Worm (Caenorhabditis elegans): ENCODE results near the gene tag-250.

DNA sequence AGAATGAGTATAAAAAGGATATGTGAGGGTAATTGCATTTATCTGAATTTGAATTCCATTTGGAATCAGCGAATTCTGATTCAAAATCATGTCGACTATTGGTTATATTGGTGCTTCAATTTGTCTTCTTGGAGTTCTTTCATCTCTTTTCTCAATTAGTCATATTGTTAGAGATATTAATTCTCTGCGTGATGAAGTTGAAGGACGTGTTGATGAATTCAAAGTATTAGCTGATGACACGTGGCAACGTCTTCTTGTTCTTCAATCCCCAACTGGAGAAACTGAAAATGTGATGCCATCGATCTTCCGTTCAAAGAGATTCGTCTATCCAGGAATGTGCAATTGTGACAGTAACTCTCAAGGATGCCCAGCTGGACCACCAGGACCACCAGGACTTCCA, 24.1 kb upstream of the tag-250 start, which contains the start of gene col-90:
- TF ChIP-seq nhr-76 (tag; optimal IDR thresholded peaks at IDR 0.05) (no peak), lsy-2 (tag; optimal IDR thresholded peaks at IDR 0.05) (no peak), nhr-237 (tag; optimal IDR thresholded peaks at IDR 0.05) (no peak), pha-4 (tag; optimal IDR thresholded peaks at IDR 0.05) (no peak), unc-62 (GFP tag; optimal IDR thresholded peaks at IDR 0.05) (no peak), snpc-4 (tag; optimal IDR thresholded peaks at IDR 0.05) (no peak), sptf-1 (tag; optimal IDR thresholded peaks at IDR 0.05) (no peak), mab-5 (tag; optimal IDR thresholded peaks at IDR 0.05) (no peak), blmp-1 (tag; optimal IDR thresholded peaks at IDR 0.05) (no peak), lin-13 (tag; optimal IDR thresholded peaks at IDR 0.05) (no peak)

All from whole organism, mixed stage, embryonic.